Fruit fly (Drosophila melanogaster) whole organism, wandering third instar larva: ENCODE results near the gene Scox.

Experiments used
- Dfd ChIP-seq: fragments of >200 bp; optimal IDR thresholded peaks from 2 replicates; lab custom pipeline; 2017; ENCODE audit warnings: missing biosample characterization, missing genetic modification characterization
- foxo ChIP-seq, 2 experiments: fragments of 200-800 bp; sonication (Bioruptor generic); optimal IDR thresholded peaks; 2 replicates in 1 of 2; 3 replicates in 1 of 2; lab custom pipeline; 2016 to 2017; ENCODE audit warnings: missing biosample characterization in 2 of 2, missing genetic modification characterization in 2 of 2
- h ChIP-seq: fragments of 200-800 bp; sonication (Bioruptor generic); optimal IDR thresholded peaks from 3 replicates; lab custom pipeline; 2016; ENCODE audit warnings: missing biosample characterization, mild to moderate bottlenecking, missing genetic modification characterization
- psq ChIP-seq: fragments of 200-800 bp; sonication (Bioruptor generic); optimal IDR thresholded peaks from 3 replicates; lab custom pipeline; 2017; ENCODE audit warnings: missing biosample characterization, mild to moderate bottlenecking, missing genetic modification characterization, moderate library complexity

dm6 chr2L:4999389-5000032, 30.8 kb upstream of the Scox start:
- peak; percentile 7 for TF ChIP-seq psq (GFP tag; lab: Kevin White, UChicago)
- TF ChIP-seq foxo (GFP tag; optimal IDR thresholded peaks at IDR 0.05; lab: Kevin White, UChicago), result peak; percentile 24 to 84
- no peak for TF ChIP-seq Dfd (GFP tag; lab: Kevin White, UChicago)
- peak; percentile 85 for TF ChIP-seq h (GFP tag; lab: Kevin White, UChicago)
